Worm (Caenorhabditis elegans): ENCODE results near the gene sss-1.

- TF ChIP-seq chd-7 (tag; optimal IDR thresholded peaks at IDR 0.05) (no peak), Y79H2A.3 (GFP tag; conservative IDR thresholded peaks at IDR 0.05) (no peak), ztf-3 (GFP tag; optimal IDR thresholded peaks at IDR 0.05) (no peak)
Measured at ce11 chrIV:9898712-9899111, 5.2 kb upstream of the sss-1 start, which contains the start of gene tbc-3.

Measured in whole organism, young adult.